Fruit fly (Drosophila melanogaster): Measurements from ENCODE around the gene TSG101.

The TSG101 gene

dm6 chr3L:16862958-16863357 lies 20.9 kb downstream of the TSG101 start, which contains the start of gene CG9951 (continued):
- no peak for TF ChIP-seq caup (GFP tag; optimal IDR thresholded peaks at IDR 0.05; ENCODE audit: severe bottlenecking)
- TF ChIP-seq CG12236 (GFP tag; optimal IDR thresholded peaks at IDR 0.05) = no peak
- no peak for TF ChIP-seq H15 (GFP tag; IDR thresholded peaks at IDR 0.05)
- no peak for TF ChIP-seq tin (GFP tag; optimal IDR thresholded peaks at IDR 0.05)
- no peak for TF ChIP-seq CG9817 (tag; optimal IDR thresholded peaks at IDR 0.05)
- TF ChIP-seq MBD-R2 (GFP tag; IDR thresholded peaks at IDR 0.05) = peak; percentile 84
- no peak for TF ChIP-seq CG12155 (GFP tag; optimal IDR thresholded peaks at IDR 0.05)
- no peak for TF ChIP-seq Tbp (GFP tag; optimal IDR thresholded peaks at IDR 0.05)
- peak; percentile 37 for TF ChIP-seq Ets97D (GFP tag; optimal IDR thresholded peaks at IDR 0.05)
- TF ChIP-seq Sry-δ (GFP tag; optimal IDR thresholded peaks at IDR 0.05) = peak; percentile 13
- TF ChIP-seq CG3847 (GFP tag; IDR thresholded peaks at IDR 0.05) = peak; percentile 43; the same call in 1 of the 2 replicates
- TF ChIP-seq CG17912 (GFP tag; optimal IDR thresholded peaks at IDR 0.05) = no peak
- TF ChIP-seq CG9932 (GFP tag; IDR thresholded peaks at IDR 0.05) = no peak
- no peak for TF ChIP-seq btn (GFP tag; optimal IDR thresholded peaks at IDR 0.05)
- TF ChIP-seq CG15514 (GFP tag; optimal IDR thresholded peaks at IDR 0.05) = peak; percentile 17
- TF ChIP-seq Oaz (GFP tag; IDR thresholded peaks at IDR 0.05) = no peak
- TF ChIP-seq BEAF-32 (GFP tag; optimal IDR thresholded peaks at IDR 0.05) = peak; percentile 10
- no peak for TF ChIP-seq Max (GFP tag; optimal IDR thresholded peaks at IDR 0.05)
- TF ChIP-seq MESR4 (GFP tag; optimal IDR thresholded peaks at IDR 0.05) = peak; percentile 84
- no peak for TF ChIP-seq fd64A (GFP tag; optimal IDR thresholded peaks at IDR 0.05)
- no peak for TF ChIP-seq Hr51 (GFP tag; optimal IDR thresholded peaks at IDR 0.05)
- TF ChIP-seq CG13296 (GFP tag; optimal IDR thresholded peaks at IDR 0.05) = no peak
- peak; percentile 47 for TF ChIP-seq CG1603 (tag; optimal IDR thresholded peaks at IDR 0.05)
- TF ChIP-seq CG34422 (GFP tag; IDR thresholded peaks at IDR 0.05) = peak; percentile 20; the same call in 1 of the 3 replicates
- TF ChIP-seq CG6854 (GFP tag; optimal IDR thresholded peaks at IDR 0.05) = no peak
- peak; percentile 91 for TF ChIP-seq E2f2 (GFP tag; IDR thresholded peaks at IDR 0.05)
- no peak for TF ChIP-seq Jarid2 (GFP tag; optimal IDR thresholded peaks at IDR 0.05)
- TF ChIP-seq sob (GFP tag; IDR thresholded peaks at IDR 0.05) = 0 out of 2 replicates have a peak, but pooled peaks have one; percentile 27
- TF ChIP-seq CTCF (GFP tag; optimal IDR thresholded peaks at IDR 0.05) = peak; percentile 10
- TF ChIP-seq p53 (GFP tag; optimal IDR thresholded peaks at IDR 0.05) = no peak
- peak; percentile 16; the same call in 1 of the 2 replicates for TF ChIP-seq CG4360 (GFP tag; IDR thresholded peaks at IDR 0.05)
- TF ChIP-seq ems (GFP tag; optimal IDR thresholded peaks at IDR 0.05) = peak; percentile 9
- TF ChIP-seq CG7357 (GFP tag; IDR thresholded peaks at IDR 0.05) = no peak
- no peak for TF ChIP-seq CrebB (tag; optimal IDR thresholded peaks at IDR 0.05)
- TF ChIP-seq pzg (GFP tag; optimal IDR thresholded peaks at IDR 0.05) = peak; percentile 76
- TF ChIP-seq CG17328 (GFP tag; IDR thresholded peaks at IDR 0.05) = no peak
- TF ChIP-seq Pdp1 (GFP tag; optimal IDR thresholded peaks at IDR 0.05) = peak in 1 of 2 experiments; percentile 25
- no peak for TF ChIP-seq Hand (GFP tag; optimal IDR thresholded peaks at IDR 0.05)
- TF ChIP-seq CG7928 (GFP tag; optimal IDR thresholded peaks at IDR 0.05) = no peak
- no peak for TF ChIP-seq CG3065 (GFP tag; optimal IDR thresholded peaks at IDR 0.05)
- TF ChIP-seq Nf-YB (GFP tag; optimal IDR thresholded peaks at IDR 0.05) = no peak
- no peak for TF ChIP-seq CG6683 (GFP tag; optimal IDR thresholded peaks at IDR 0.05)
- no peak for TF ChIP-seq nerfin-1 (tag; optimal IDR thresholded peaks at IDR 0.05)
- TF ChIP-seq phol (tag; optimal IDR thresholded peaks at IDR 0.05) = peak; percentile 19
- TF ChIP-seq CG9609 (GFP tag; optimal IDR thresholded peaks at IDR 0.05) = no peak
- no peak for TF ChIP-seq CG4282 (GFP tag; optimal IDR thresholded peaks at IDR 0.05)
- TF ChIP-seq CG2120 (GFP tag; optimal IDR thresholded peaks at IDR 0.05) = no peak
- no peak for TF ChIP-seq slp2 (GFP tag; optimal IDR thresholded peaks at IDR 0.05)
- TF ChIP-seq CG4617 (GFP tag; optimal IDR thresholded peaks at IDR 0.05; ENCODE audit: borderline replicate concordance) = peak; percentile 65
- TF ChIP-seq NfI (GFP tag; optimal IDR thresholded peaks at IDR 0.05) = no peak
- peak; percentile 69 for TF ChIP-seq Myb (GFP tag; optimal IDR thresholded peaks at IDR 0.05)
